Worm (Caenorhabditis elegans) whole organism, L2 larva: ENCODE measurements around the gene K08E5.6.

ENCODE experiments used
- C34F6.9 ChIP-seq: fragments of 150-350 bp; optimal IDR thresholded peaks from 2 replicates; lab custom pipeline; 2014; ENCODE audit warnings: missing biosample characterization, missing genetic modification characterization
- F13H6.1 ChIP-seq: sonication (generic microtip); optimal IDR thresholded peaks from 2 replicates; lab custom pipeline; 2016; ENCODE audit warnings: missing genetic modification characterization, missing compliant biosample characterization
- R02D3.7 ChIP-seq: fragments of 150-350 bp; optimal IDR thresholded peaks from 2 replicates; lab custom pipeline; 2014; ENCODE audit warnings: missing biosample characterization, missing genetic modification characterization
- Y55F3AM.14 ChIP-seq: fragments of 200-800 bp; sonication (Bioruptor generic); optimal IDR thresholded peaks from 2 replicates; lab custom pipeline; 2018; ENCODE audit warnings: mild to moderate bottlenecking, missing genetic modification characterization, missing compliant biosample characterization
- ZK546.5 ChIP-seq: sonication (generic microtip); optimal IDR thresholded peaks from 2 replicates; lab custom pipeline; 2017; ENCODE audit warnings: missing biosample characterization, missing genetic modification characterization
- aly-2 ChIP-seq: fragments of 150-350 bp; optimal IDR thresholded peaks from 2 replicates; lab custom pipeline; 2014; ENCODE audit warnings: missing biosample characterization, missing genetic modification characterization
- ceh-16 ChIP-seq: fragments of 150-350 bp; optimal IDR thresholded peaks from 2 replicates; lab custom pipeline; 2014; ENCODE audit warnings: missing biosample characterization, missing genetic modification characterization
- ceh-82 ChIP-seq: fragments of 150-350 bp; optimal IDR thresholded peaks from 2 replicates; lab custom pipeline; 2014; ENCODE audit warnings: missing biosample characterization, missing genetic modification characterization
- dmd-4 ChIP-seq: sonication (generic microtip); optimal IDR thresholded peaks from 2 replicates; lab custom pipeline; 2017; ENCODE audit warnings: missing biosample characterization, missing genetic modification characterization
- egl-27 ChIP-seq: sonication (generic microtip); optimal IDR thresholded peaks from 3 replicates; lab custom pipeline; 2017; ENCODE audit warnings: missing biosample characterization, missing genetic modification reagents, missing genetic modification characterization
- elt-3 ChIP-seq: sonication (generic microtip); optimal IDR thresholded peaks from 2 replicates; lab custom pipeline; 2017; ENCODE audit warnings: missing biosample characterization, missing genetic modification characterization
- fos-1 ChIP-seq: fragments of 150-350 bp; optimal IDR thresholded peaks from 2 replicates; lab custom pipeline; 2014; ENCODE audit warnings: missing biosample characterization, missing genetic modification characterization
- gmeb-1 ChIP-seq: fragments of 150-350 bp; optimal IDR thresholded peaks from 2 replicates; lab custom pipeline; 2014; ENCODE audit warnings: missing biosample characterization, missing genetic modification characterization
- lin-11 ChIP-seq: fragments of 150-350 bp; sonication (generic microtip); optimal IDR thresholded peaks from 2 replicates; lab custom pipeline; 2014; ENCODE audit warnings: missing biosample characterization, missing genetic modification characterization, inconsistent platforms, mixed read lengths
- lin-39 ChIP-seq: fragments of 150-350 bp; optimal IDR thresholded peaks from 2 replicates; lab custom pipeline; 2014; ENCODE audit warnings: missing biosample characterization, missing genetic modification reagents, missing genetic modification characterization
- lsy-2 ChIP-seq, 2 experiments: fragments of 150-350 bp in 1 of 2; sonication (generic microtip) in 1 of 2; optimal IDR thresholded peaks; 2 replicates each; lab custom pipeline; 2014 to 2017; ENCODE audit warnings: missing biosample characterization in 2 of 2, missing genetic modification characterization in 2 of 2
- mab-5 ChIP-seq: fragments of 150-350 bp; optimal IDR thresholded peaks from 2 replicates; lab custom pipeline; 2014; ENCODE audit warnings: missing biosample characterization, missing genetic modification characterization
- mdl-1 ChIP-seq, 2 experiments: fragments of 150-350 bp in 1 of 2; sonication (generic microtip) in 1 of 2; optimal IDR thresholded peaks; 2 replicates each; lab custom pipeline; 2017; ENCODE audit warnings: missing biosample characterization in 2 of 2, missing genetic modification characterization in 2 of 2
- nhr-10 ChIP-seq: sonication (generic microtip); optimal IDR thresholded peaks from 2 replicates; lab custom pipeline; 2017; ENCODE audit warnings: missing biosample characterization, missing genetic modification characterization
- nhr-12 ChIP-seq: fragments of 150-350 bp; optimal IDR thresholded peaks from 2 replicates; lab custom pipeline; 2014; ENCODE audit warnings: missing biosample characterization, missing genetic modification characterization
- nhr-21 ChIP-seq: fragments of 150-350 bp; optimal IDR thresholded peaks from 2 replicates; lab custom pipeline; 2014; ENCODE audit warnings: missing biosample characterization, missing genetic modification characterization
- nhr-23 ChIP-seq: fragments of 150-350 bp; optimal IDR thresholded peaks from 2 replicates; lab custom pipeline; 2014; ENCODE audit warnings: missing biosample characterization, missing genetic modification reagents, missing genetic modification characterization
- nhr-237 ChIP-seq: fragments of 150-350 bp; optimal IDR thresholded peaks from 2 replicates; lab custom pipeline; 2014; ENCODE audit warnings: missing biosample characterization, missing genetic modification characterization
- nhr-25 ChIP-seq: fragments of 150-350 bp; sonication (generic microtip); optimal IDR thresholded peaks from 3 replicates; lab custom pipeline; 2014; ENCODE audit warnings: missing biosample characterization, missing genetic modification characterization
- nhr-77 ChIP-seq: fragments of 150-350 bp; optimal IDR thresholded peaks from 2 replicates; lab custom pipeline; 2014; ENCODE audit warnings: missing biosample characterization, missing genetic modification characterization
- peb-1 ChIP-seq: fragments of 150-350 bp; optimal IDR thresholded peaks from 2 replicates; lab custom pipeline; 2014; ENCODE audit warnings: missing biosample characterization, missing genetic modification characterization
- sma-9 ChIP-seq, 2 experiments: fragments of 150-350 bp in 1 of 2; sonication (generic microtip) in 1 of 2; optimal IDR thresholded peaks; 2 replicates each; lab custom pipeline; 2014 to 2016; ENCODE audit warnings: missing genetic modification characterization in 2 of 2, mild to moderate bottlenecking in 1 of 2, missing biosample characterization in 1 of 2, missing compliant biosample characterization in 1 of 2, missing genetic modification reagents in 1 of 2, moderate library complexity in 1 of 2
- unc-55 ChIP-seq: fragments of 150-350 bp; sonication (generic microtip); optimal IDR thresholded peaks from 3 replicates; lab custom pipeline; 2014; ENCODE audit warnings: missing biosample characterization, missing genetic modification reagents, missing genetic modification characterization
- unc-62 ChIP-seq: fragments of 150-350 bp; optimal IDR thresholded peaks from 2 replicates; lab custom pipeline; 2014; ENCODE audit warnings: missing biosample characterization, missing genetic modification reagents, missing genetic modification characterization
- zag-1 ChIP-seq: fragments of 150-350 bp; optimal IDR thresholded peaks from 2 replicates; lab custom pipeline; 2014; ENCODE audit warnings: missing biosample characterization, missing genetic modification characterization

K08E5.6 gene

ce11 chrIII:10153003-10153402, 12.2 kb downstream of the K08E5.6 start (continued):
- TF ChIP-seq egl-27 (tag; lab: Kevin White, UChicago): peak; percentile 25

- TF ChIP-seq mdl-1 (tag; optimal IDR thresholded peaks at IDR 0.05; lab: Kevin White, UChicago) (no peak), sma-9 (GFP tag; optimal IDR thresholded peaks at IDR 0.05; lab: Kevin White, UChicago) (peak; percentile 20), sma-9 (tag; optimal IDR thresholded peaks at IDR 0.05; lab: Kevin White, UChicago) (no peak), lsy-2 (tag; optimal IDR thresholded peaks at IDR 0.05; lab: Kevin White, UChicago) (peak in 1 of 2 experiments; percentile 20), F13H6.1 (tag; lab: Kevin White, UChicago) (peak; percentile 39)
These were observed 14.2 kb downstream of the K08E5.6 start for ce11 chrIII:10154993-10155392.

DNA sequence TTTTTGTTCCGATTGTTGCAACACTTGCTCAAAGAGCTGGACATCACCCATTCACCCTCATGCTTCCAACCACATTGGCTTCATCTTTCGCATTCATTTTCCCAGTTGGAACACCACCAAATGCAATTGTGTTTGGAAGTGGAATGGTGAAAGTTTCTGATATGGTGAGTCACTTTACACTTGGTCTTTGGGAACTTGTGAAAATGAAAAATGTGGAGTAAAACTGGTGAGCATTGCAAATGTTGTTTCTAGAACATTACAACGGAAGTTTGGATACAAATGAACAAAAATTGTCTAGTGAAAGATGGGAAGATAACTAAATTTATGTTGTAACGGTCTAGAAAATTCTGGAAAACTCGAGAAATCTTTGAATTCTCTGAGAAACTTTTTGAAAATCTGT, 15.4 kb downstream of the K08E5.6 start:
- no peak for TF ChIP-seq F13H6.1 (tag; lab: Kevin White, UChicago)
- no peak for TF ChIP-seq unc-62 (GFP tag; lab: Kevin White, UChicago)
- no peak for TF ChIP-seq lin-11
- TF ChIP-seq nhr-12 (tag; lab: Kevin White, UChicago): no peak
- TF ChIP-seq dmd-4 (tag; lab: Kevin White, UChicago): no peak
- no peak for TF ChIP-seq ZK546.5 (tag; lab: Kevin White, UChicago)
- TF ChIP-seq elt-3 (tag; lab: Kevin White, UChicago): no peak
- no peak for TF ChIP-seq nhr-10 (tag; lab: Kevin White, UChicago)
- no peak for TF ChIP-seq ceh-16 (tag; lab: Kevin White, UChicago)
- no peak for TF ChIP-seq unc-55
- TF ChIP-seq gmeb-1 (tag; lab: Kevin White, UChicago): no peak
- TF ChIP-seq lin-39 (tag; lab: Kevin White, UChicago): no peak
- TF ChIP-seq mab-5 (tag; lab: Kevin White, UChicago): no peak
- no peak for TF ChIP-seq sma-9 (GFP tag; optimal IDR thresholded peaks at IDR 0.05; lab: Kevin White, UChicago)
- TF ChIP-seq sma-9 (tag; optimal IDR thresholded peaks at IDR 0.05; lab: Kevin White, UChicago): no peak
- TF ChIP-seq nhr-23 (tag; lab: Kevin White, UChicago): no peak

- no peak for TF ChIP-seq nhr-77
- TF ChIP-seq, all 48 proteins: peak for 0
These were observed 19.6 kb downstream of the K08E5.6 start, which contains the start of the genes K08E5.5 and mua-3 for ce11 chrIII:10160385-10160784. Gene K08E5.5 (minus strand): TSS chrIII:10160485. Gene mua-3 (plus strand): TSS chrIII:10160697.

ce11 chrIII:10170265-10170664, 29.4 kb downstream of the K08E5.6 start:
- TF ChIP-seq aly-2 (tag; lab: Kevin White, UChicago): no peak
- peak; percentile 7 for TF ChIP-seq nhr-21 (tag; lab: Kevin White, UChicago)
- TF ChIP-seq fos-1 (tag; lab: Kevin White, UChicago): peak; percentile 58

DNA sequence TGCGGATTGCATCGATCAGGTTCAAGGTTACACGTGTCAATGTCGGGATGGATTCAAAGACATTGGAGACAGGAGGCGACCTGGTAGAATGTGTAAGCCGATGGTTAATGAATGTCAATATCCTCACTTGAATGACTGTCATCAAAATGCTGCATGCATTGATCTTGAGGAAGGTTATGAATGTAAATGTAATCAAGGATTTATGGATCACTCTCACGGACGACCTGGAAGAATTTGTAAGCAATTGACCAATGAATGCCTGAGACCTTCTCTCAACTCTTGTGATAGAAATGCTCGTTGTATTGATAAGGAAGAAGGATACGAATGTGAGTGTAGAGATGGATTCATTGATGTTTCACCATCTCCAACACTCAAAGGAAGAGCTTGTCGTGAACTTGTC, 37.2 kb downstream of the K08E5.6 start:
- TF ChIP-seq C34F6.9 (tag; lab: Kevin White, UChicago) (no peak), nhr-237 (tag; lab: Kevin White, UChicago) (no peak), peb-1 (tag; lab: Kevin White, UChicago) (no peak), aly-2 (tag; lab: Kevin White, UChicago) (no peak), Y55F3AM.14 (GFP tag; lab: Kevin White, UChicago) (no peak), dmd-4 (tag; lab: Kevin White, UChicago) (no peak), nhr-25 (tag; lab: Kevin White, UChicago) (no peak), R02D3.7 (tag; lab: Kevin White, UChicago) (no peak), mdl-1 (tag; optimal IDR thresholded peaks at IDR 0.05; lab: Kevin White, UChicago) (no peak), zag-1 (tag; lab: Kevin White, UChicago) (no peak), nhr-10 (tag; lab: Kevin White, UChicago) (no peak), ceh-82 (tag; lab: Kevin White, UChicago) (no peak)

DNA sequence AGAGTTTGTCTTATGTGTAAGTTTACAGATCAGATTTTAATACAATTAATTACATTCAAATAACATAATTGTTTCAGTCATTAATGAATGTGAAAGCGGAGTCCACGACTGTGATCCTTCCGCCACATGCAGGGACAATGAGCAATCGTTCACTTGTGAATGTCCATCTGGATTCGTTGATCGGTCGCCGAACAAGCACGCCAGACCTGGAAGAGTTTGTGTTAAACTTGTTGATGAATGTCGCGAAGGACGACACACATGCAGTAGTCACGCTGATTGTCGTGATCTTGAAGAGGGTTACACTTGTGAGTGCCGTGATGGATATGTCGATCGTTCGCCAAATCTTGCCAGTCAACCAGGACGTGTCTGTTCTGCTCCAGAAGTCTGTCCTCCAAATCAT, 37.7 kb downstream of the K08E5.6 start:
- TF ChIP-seq R02D3.7 (tag; lab: Kevin White, UChicago) (no peak), nhr-23 (tag; lab: Kevin White, UChicago) (no peak)
